Fruit fly (Drosophila melanogaster): ENCODE results near the gene Girdin.
A peak's percentile ranks its signal among the peaks of the same experiment; 100 is the strongest.

Girdin gene

DNA sequence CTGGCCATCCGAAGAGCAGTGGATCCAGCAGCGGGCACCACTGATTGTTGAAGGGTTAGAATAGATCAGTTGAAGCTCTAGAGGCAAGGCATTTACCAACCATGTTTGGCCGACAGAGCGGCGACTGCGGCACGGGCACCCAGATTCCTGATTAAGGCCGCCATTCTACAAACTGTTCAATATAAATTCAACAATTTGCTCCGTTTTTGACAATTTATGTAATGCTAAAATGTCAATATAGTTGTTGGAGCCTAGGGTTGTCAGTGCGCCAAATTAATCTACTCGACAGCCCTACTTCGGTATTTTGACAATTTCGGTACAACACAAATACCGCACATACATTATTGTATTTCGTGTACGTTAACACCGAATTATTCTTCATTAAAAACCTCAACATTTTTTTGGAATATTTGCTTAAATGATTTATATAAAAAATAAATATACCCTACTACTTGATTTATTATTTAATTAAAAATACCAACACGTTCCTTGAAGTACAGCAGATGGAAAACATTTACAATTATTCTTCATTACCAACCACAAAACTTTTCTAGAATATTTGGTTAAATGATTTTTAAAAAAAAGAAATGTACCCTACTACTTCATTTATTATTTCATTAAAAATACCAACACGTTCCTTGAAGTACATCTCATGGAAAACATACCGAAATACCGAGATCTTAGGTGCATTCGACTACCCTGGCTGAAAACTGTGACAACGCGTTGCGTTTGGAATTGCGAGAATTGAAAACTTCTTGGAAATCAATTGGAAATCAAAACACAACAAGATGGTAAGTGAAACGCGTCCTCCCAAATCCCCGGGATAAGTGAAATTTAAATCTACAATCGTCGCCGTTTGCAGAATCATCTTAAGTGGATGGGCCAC is 19.2 kb upstream of the Girdin start, which contains the start of the genes ND-30 and CG15812:
Gene ND-30 (minus strand): TSS at position 270 of the 886 bp plus-strand sequence.
Gene CG15812 (plus strand): TSS at position 683 of the 886 bp plus-strand sequence.
- TF ChIP-seq h (optimal IDR thresholded peaks at IDR 0.05) (peak; percentile 37), ttk (optimal IDR thresholded peaks at IDR 0.05) (no peak)

dm6 chr3L:3161968-3162367 is 16.8 kb upstream of the Girdin start, which contains the start of gene rasp:
rasp (plus strand) TSS chr3L:3162180.
- TF ChIP-seq Sin3A (optimal IDR thresholded peaks at IDR 0.05) (no peak), h (optimal IDR thresholded peaks at IDR 0.05) (no peak), insv (optimal IDR thresholded peaks at IDR 0.05) (no peak), ttk (optimal IDR thresholded peaks at IDR 0.05) (no peak), psq (optimal IDR thresholded peaks at IDR 0.05) (no peak)

dm6 chr3L:3162584-3162983 is 16.1 kb upstream of the Girdin start:
- TF ChIP-seq ttk (optimal IDR thresholded peaks at IDR 0.05) (peak; percentile 95), h (optimal IDR thresholded peaks at IDR 0.05) (no peak), insv (optimal IDR thresholded peaks at IDR 0.05) (no peak), Sin3A (optimal IDR thresholded peaks at IDR 0.05) (no peak), psq (optimal IDR thresholded peaks at IDR 0.05) (no peak), Myc (optimal IDR thresholded peaks at IDR 0.05) (no peak)

DNA sequence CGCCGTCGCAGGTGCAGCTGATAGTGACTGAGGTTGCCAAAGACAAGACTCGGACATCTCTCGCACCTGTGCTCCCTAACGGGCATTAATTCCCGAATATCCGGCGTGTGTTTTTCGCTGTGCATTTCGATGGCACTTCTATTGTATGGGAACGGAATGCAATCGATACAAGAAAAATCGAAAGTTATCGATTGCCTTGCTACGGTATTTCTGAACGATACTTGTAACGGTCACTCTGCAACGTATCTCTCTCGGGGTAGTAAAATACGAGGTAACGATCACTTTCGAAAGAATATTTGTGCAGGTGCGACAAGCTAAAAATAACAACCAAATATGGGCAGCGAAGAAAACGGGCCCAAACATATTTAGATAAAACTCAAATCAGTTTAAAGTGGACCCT is 13.8 kb upstream of the Girdin start, which contains the start of gene CG32280:
Gene CG32280 (plus strand): TSS at position 231 of the 400 bp plus-strand sequence.
- TF ChIP-seq insv (optimal IDR thresholded peaks at IDR 0.05): no peak
- TF ChIP-seq h (optimal IDR thresholded peaks at IDR 0.05): no peak
- TF ChIP-seq ttk (optimal IDR thresholded peaks at IDR 0.05): no peak
- TF ChIP-seq psq (optimal IDR thresholded peaks at IDR 0.05): no peak
- no peak for TF ChIP-seq Myc (optimal IDR thresholded peaks at IDR 0.05)
- no peak for TF ChIP-seq Sin3A (optimal IDR thresholded peaks at IDR 0.05)

- TF ChIP-seq psq (optimal IDR thresholded peaks at IDR 0.05): no peak
- no peak for TF ChIP-seq h (optimal IDR thresholded peaks at IDR 0.05)
- TF ChIP-seq insv (optimal IDR thresholded peaks at IDR 0.05): no peak
- TF ChIP-seq Sin3A (optimal IDR thresholded peaks at IDR 0.05): no peak
- no peak for TF ChIP-seq Myc (optimal IDR thresholded peaks at IDR 0.05)
- TF ChIP-seq ttk (optimal IDR thresholded peaks at IDR 0.05): no peak
These were observed 13.3 kb upstream of the Girdin start for dm6 chr3L:3165399-3165798.

DNA sequence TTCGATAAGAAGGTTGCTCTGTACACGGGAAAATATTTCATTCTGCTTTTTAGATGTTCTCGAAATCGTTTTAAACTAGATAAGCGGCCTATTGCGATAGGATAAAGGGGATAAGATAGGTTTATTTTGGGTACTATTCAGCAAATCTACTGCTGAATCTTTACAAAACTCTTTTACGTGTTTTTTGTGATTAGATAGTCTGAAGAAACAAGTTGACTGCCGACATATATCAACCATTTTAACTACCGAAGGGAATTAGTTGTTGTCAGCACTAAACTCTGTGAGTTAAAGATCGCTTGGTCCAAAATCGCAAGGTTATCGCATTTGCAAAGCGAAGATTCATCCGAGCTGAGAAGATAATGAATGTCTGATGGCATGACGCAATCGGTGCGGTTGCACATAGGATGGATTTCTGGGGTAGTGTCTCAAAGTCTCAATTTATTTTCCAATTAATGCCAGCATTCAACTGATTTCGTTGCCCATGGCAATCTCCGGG is 12.5 kb upstream of the Girdin start, which contains the start of gene Asciz:
Gene Asciz (minus strand): TSS at position 51 of the 496 bp plus-strand sequence.
- no peak for TF ChIP-seq psq (optimal IDR thresholded peaks at IDR 0.05)
- TF ChIP-seq insv (optimal IDR thresholded peaks at IDR 0.05): no peak
- TF ChIP-seq Sin3A (optimal IDR thresholded peaks at IDR 0.05): no peak
- TF ChIP-seq Myc (optimal IDR thresholded peaks at IDR 0.05): no peak
- no peak for TF ChIP-seq ttk (optimal IDR thresholded peaks at IDR 0.05)
- TF ChIP-seq h (optimal IDR thresholded peaks at IDR 0.05): no peak

DNA sequence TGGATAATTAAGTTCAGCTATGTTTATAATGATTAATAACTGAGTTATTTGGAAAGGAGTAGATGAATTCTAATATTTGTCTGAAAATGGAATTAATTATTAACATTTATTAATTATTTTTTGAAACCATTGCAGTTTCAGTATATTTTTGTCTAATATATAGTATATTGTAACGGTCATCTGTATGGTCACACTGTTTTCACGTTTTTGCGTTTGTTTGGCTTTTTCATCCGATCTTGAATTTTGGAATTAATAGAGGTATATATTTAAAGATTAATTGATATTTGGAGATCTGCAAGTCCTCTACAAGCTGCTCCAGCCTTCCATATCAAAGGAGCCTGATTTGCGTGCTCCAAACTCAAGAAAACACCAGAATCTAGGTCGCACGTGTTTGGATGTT is 9.6 kb upstream of the Girdin start, which contains the start of the genes CG32278 and CG32281:
Gene CG32278 (plus strand): TSS at position 180 of the 400 bp plus-strand sequence.
Gene CG32281 (plus strand): TSS at position 269 of the 400 bp plus-strand sequence.
- no peak for TF ChIP-seq Myc (optimal IDR thresholded peaks at IDR 0.05)
- no peak for TF ChIP-seq psq (optimal IDR thresholded peaks at IDR 0.05)
- TF ChIP-seq insv (optimal IDR thresholded peaks at IDR 0.05): no peak
- TF ChIP-seq h (optimal IDR thresholded peaks at IDR 0.05): no peak
- no peak for TF ChIP-seq ttk (optimal IDR thresholded peaks at IDR 0.05)
- TF ChIP-seq Sin3A (optimal IDR thresholded peaks at IDR 0.05): no peak

DNA sequence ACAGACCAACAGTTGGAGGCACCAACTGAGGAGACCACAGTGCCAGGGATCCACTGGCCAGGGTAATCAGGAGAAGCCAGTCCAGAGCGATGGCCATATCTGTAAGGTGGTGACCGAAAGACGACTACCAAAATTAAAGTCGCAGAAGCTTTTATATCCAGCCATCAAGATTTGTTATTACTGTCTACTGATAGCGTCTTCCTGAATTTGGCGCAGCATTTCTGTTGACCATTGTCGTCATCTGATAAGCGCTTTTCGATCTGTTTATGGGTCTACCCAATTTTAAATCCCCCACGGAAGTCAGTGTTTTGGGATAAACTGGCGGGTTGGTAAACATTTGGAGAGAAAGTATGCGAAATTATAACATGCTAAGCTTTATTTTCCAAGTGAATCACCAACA is 6.3 kb upstream of the Girdin start, which contains the start of gene CG14963:
Gene CG14963 (minus strand): TSS at position 101 of the 400 bp plus-strand sequence.
- no peak for TF ChIP-seq ttk (optimal IDR thresholded peaks at IDR 0.05)
- no peak for TF ChIP-seq Myc (optimal IDR thresholded peaks at IDR 0.05)
- TF ChIP-seq h (optimal IDR thresholded peaks at IDR 0.05): no peak
- no peak for TF ChIP-seq psq (optimal IDR thresholded peaks at IDR 0.05)
- no peak for TF ChIP-seq insv (optimal IDR thresholded peaks at IDR 0.05)
- no peak for TF ChIP-seq Sin3A (optimal IDR thresholded peaks at IDR 0.05)

dm6 chr3L:3177872-3178271 is 858 bp upstream of the Girdin start:
- no peak for TF ChIP-seq Sin3A (optimal IDR thresholded peaks at IDR 0.05)
- no peak for TF ChIP-seq insv (optimal IDR thresholded peaks at IDR 0.05)
- TF ChIP-seq Myc (optimal IDR thresholded peaks at IDR 0.05): no peak
- TF ChIP-seq psq (optimal IDR thresholded peaks at IDR 0.05): no peak
- TF ChIP-seq ttk (optimal IDR thresholded peaks at IDR 0.05): no peak
- no peak for TF ChIP-seq h (optimal IDR thresholded peaks at IDR 0.05)

DNA sequence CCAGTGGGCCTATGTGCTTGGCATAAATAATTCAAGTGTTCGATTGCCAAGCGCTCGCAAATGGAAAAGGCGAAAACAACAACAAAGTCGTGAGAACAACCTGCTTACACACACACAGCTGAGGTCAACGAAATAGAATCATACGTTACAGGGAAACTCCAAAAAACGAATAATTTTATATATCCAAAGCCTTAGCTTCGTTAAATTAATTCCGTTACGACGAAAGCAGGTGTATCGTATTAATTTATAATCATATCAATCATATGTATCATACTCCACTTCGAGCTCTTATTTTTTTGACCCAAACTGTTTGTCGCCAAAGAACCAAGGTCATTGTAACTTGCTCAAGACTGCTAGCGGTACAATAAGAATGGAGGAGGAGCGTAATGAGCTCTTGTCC is 744 bp downstream of the Girdin start:
- no peak for TF ChIP-seq Myc (optimal IDR thresholded peaks at IDR 0.05)
- no peak for TF ChIP-seq psq (optimal IDR thresholded peaks at IDR 0.05)
- TF ChIP-seq ttk (optimal IDR thresholded peaks at IDR 0.05): no peak
- TF ChIP-seq Sin3A (optimal IDR thresholded peaks at IDR 0.05): no peak
- no peak for TF ChIP-seq insv (optimal IDR thresholded peaks at IDR 0.05)
- TF ChIP-seq h (optimal IDR thresholded peaks at IDR 0.05): no peak

- TF ChIP-seq Myc (optimal IDR thresholded peaks at IDR 0.05) (no peak), psq (optimal IDR thresholded peaks at IDR 0.05) (no peak), h (optimal IDR thresholded peaks at IDR 0.05) (no peak), ttk (optimal IDR thresholded peaks at IDR 0.05) (no peak), insv (optimal IDR thresholded peaks at IDR 0.05) (no peak)
These were observed 5.4 kb downstream of the Girdin start, which contains the start of gene CG42494 for dm6 chr3L:3184104-3184503. CG42494 (plus strand) TSS chr3L:3184404.

DNA sequence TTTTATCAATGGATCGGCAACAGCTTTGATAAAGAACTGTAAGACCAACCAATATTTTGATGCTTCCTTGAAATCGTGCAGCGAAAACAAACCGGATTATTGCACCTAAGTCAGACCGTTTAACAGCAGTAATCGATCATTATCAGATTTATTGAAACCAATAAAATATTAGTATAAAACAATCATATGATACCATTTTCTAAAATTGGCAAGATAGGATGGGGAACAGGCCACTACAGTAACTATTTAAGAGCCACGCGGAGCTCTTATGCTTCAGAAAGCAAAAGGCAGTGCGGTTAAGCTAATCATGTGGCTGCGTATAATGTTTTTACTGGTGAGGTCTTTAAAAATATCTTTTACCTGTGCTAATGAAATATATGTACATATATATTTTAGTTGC is 7.6 kb downstream of the Girdin start, which contains the start of gene CG32284:
Gene CG32284 (plus strand): TSS at position 301 of the 400 bp plus-strand sequence.
- no peak for TF ChIP-seq insv (optimal IDR thresholded peaks at IDR 0.05)
- TF ChIP-seq ttk (optimal IDR thresholded peaks at IDR 0.05): no peak
- no peak for TF ChIP-seq Myc (optimal IDR thresholded peaks at IDR 0.05)
- no peak for TF ChIP-seq Sin3A (optimal IDR thresholded peaks at IDR 0.05)
- TF ChIP-seq h (optimal IDR thresholded peaks at IDR 0.05): no peak
- no peak for TF ChIP-seq psq (optimal IDR thresholded peaks at IDR 0.05)

Measured in Kc167 (cell line).